Fruit fly (Drosophila melanogaster) whole organism, embryonic: Measurements from ENCODE around the gene CG6180.

ENCODE experiments used
- Awh ChIP-seq: fragments of 200-800 bp; sonication (Bioruptor generic); IDR thresholded peaks from 2 replicates; pipeline ENCODE4, ENCODE4 v1.3.6; 2022; ENCODE audit warnings: missing biosample characterization, missing genetic modification characterization
- CG10979 ChIP-seq: fragments of 200-800 bp; sonication (Bioruptor generic); optimal IDR thresholded peaks from 2 replicates; lab custom pipeline; 2018; ENCODE audit warnings: missing biosample characterization, mild to moderate bottlenecking, missing genetic modification characterization, moderate library complexity
- CG14014 ChIP-seq: fragments of 200-800 bp; sonication (Bioruptor generic); IDR thresholded peaks from 2 replicates; pipeline ENCODE4 v1.3.6; 2022; ENCODE audit warnings: missing biosample characterization, missing genetic modification characterization
- CG14710 ChIP-seq: fragments of 200-800 bp; sonication (Bioruptor generic); optimal IDR thresholded peaks from 3 replicates; lab custom pipeline; 2019; ENCODE audit warnings: missing biosample characterization, mild to moderate bottlenecking, missing genetic modification characterization, moderate library complexity
- CG17361 ChIP-seq: fragments of 200-800 bp; sonication (Bioruptor generic); IDR thresholded peaks from 3 replicates; pipeline ENCODE4 v1.3.6; 2022; ENCODE audit warnings: missing biosample characterization, missing genetic modification characterization
- CG2120 ChIP-seq: fragments of 200-800 bp; sonication (Bioruptor generic); optimal IDR thresholded peaks from 3 replicates; lab custom pipeline; 2016; ENCODE audit warnings: missing biosample characterization, missing genetic modification characterization
- CG31224 ChIP-seq: fragments of 200-800 bp; sonication (Bioruptor generic); IDR thresholded peaks from 2 replicates; pipeline ENCODE4 v1.3.6; 2022; ENCODE audit warnings: missing biosample characterization, missing genetic modification characterization
- CG32767 ChIP-seq: fragments of 200-800 bp; sonication (Bioruptor generic); IDR thresholded peaks from 2 replicates; pipeline ENCODE4 v1.3.6; 2022; ENCODE audit warnings: missing biosample characterization, missing genetic modification characterization
- CG3281 ChIP-seq: fragments of 200-800 bp; sonication (Bioruptor generic); optimal IDR thresholded peaks from 3 replicates; lab custom pipeline; 2017; ENCODE audit warnings: missing biosample characterization, mild to moderate bottlenecking, missing genetic modification characterization
- CG34376 ChIP-seq: fragments of 200-800 bp; sonication (Bioruptor generic); optimal IDR thresholded peaks from 2 replicates; lab custom pipeline; 2018; ENCODE audit warnings: missing biosample characterization, mild to moderate bottlenecking, missing genetic modification characterization
- CG7786 ChIP-seq: fragments of 200-800 bp; sonication (Bioruptor generic); optimal IDR thresholded peaks from 2 replicates; lab custom pipeline; 2016; ENCODE audit warnings: missing biosample characterization, missing genetic modification characterization
- CG7987 ChIP-seq: fragments of 200-800 bp; sonication (Bioruptor generic); optimal IDR thresholded peaks from 2 replicates; lab custom pipeline; 2018; ENCODE audit warnings: missing biosample characterization, mild to moderate bottlenecking, missing genetic modification characterization, moderate library complexity
- CG8924 ChIP-seq: fragments of 200-800 bp; optimal IDR thresholded peaks from 3 replicates; lab custom pipeline; 2019; ENCODE audit warnings: missing biosample characterization, mild to moderate bottlenecking, missing genetic modification characterization, moderate library complexity
- Camta ChIP-seq: fragments of 200-800 bp; sonication (Bioruptor generic); optimal IDR thresholded peaks from 2 replicates; lab custom pipeline; 2016; ENCODE audit warnings: missing biosample characterization, missing genetic modification characterization
- Fer3 ChIP-seq: fragments of 200-800 bp; sonication (Bioruptor generic); optimal IDR thresholded peaks from 2 replicates; lab custom pipeline; 2018; ENCODE audit warnings: missing biosample characterization, mild to moderate bottlenecking, missing genetic modification characterization, moderate library complexity
- HHEX ChIP-seq: fragments of 200-800 bp; sonication (Bioruptor generic); optimal IDR thresholded peaks from 3 replicates; lab custom pipeline; 2017; ENCODE audit warnings: missing biosample characterization, mild to moderate bottlenecking, missing genetic modification characterization, missing genetic modification reagents
- Hey ChIP-seq: fragments of 200-800 bp; sonication (Bioruptor generic); optimal IDR thresholded peaks from 3 replicates; lab custom pipeline; 2018; ENCODE audit warnings: missing biosample characterization, mild to moderate bottlenecking, missing genetic modification characterization
- Kr ChIP-seq: fragments of 200-800 bp; sonication (Bioruptor generic); optimal IDR thresholded peaks from 2 replicates; lab custom pipeline; 2017; ENCODE audit warnings: missing biosample characterization, mild to moderate bottlenecking, missing genetic modification characterization
- Meics ChIP-seq: fragments of 200-800 bp; sonication (Bioruptor generic); optimal IDR thresholded peaks from 2 replicates; lab custom pipeline; 2017; ENCODE audit warnings: missing biosample characterization, mild to moderate bottlenecking, missing genetic modification characterization
- NC2α ChIP-seq: fragments of 200-800 bp; sonication (Bioruptor generic); optimal IDR thresholded peaks from 2 replicates; lab custom pipeline; 2016; ENCODE audit warnings: missing biosample characterization, missing genetic modification characterization
- Nf-YC ChIP-seq: fragments of 200-800 bp; optimal IDR thresholded peaks from 3 replicates; lab custom pipeline; 2019; ENCODE audit warnings: missing biosample characterization, mild to moderate bottlenecking, missing genetic modification characterization, moderate library complexity
- Opbp ChIP-seq: fragments of 200-800 bp; sonication (Bioruptor generic); IDR thresholded peaks from 3 replicates; pipeline ENCODE4 v1.3.6; 2022; ENCODE audit warnings: missing biosample characterization, missing genetic modification characterization; ENCODE audit not compliant: partially characterized antibody
- Rfx ChIP-seq: fragments of 200-800 bp; sonication (Bioruptor generic); IDR thresholded peaks from 2 replicates; pipeline ENCODE4 v1.3.6; 2022; ENCODE audit warnings: missing biosample characterization, missing genetic modification characterization
- Rx ChIP-seq: fragments of 200-800 bp; sonication (Bioruptor generic); IDR thresholded peaks from 2 replicates; pipeline ENCODE4 v1.3.6; 2022; ENCODE audit warnings: missing biosample characterization, missing genetic modification characterization
- Sox102F ChIP-seq: fragments of 200-800 bp; sonication (Bioruptor generic); optimal IDR thresholded peaks from 2 replicates; lab custom pipeline; 2018; ENCODE audit warnings: missing biosample characterization, mild to moderate bottlenecking, missing genetic modification characterization, moderate library complexity
- TFAM ChIP-seq: fragments of 200-800 bp; sonication (Bioruptor generic); optimal IDR thresholded peaks from 2 replicates; lab custom pipeline; 2017; ENCODE audit warnings: missing biosample characterization, missing genetic modification characterization, inconsistent platforms
- Xrp1 ChIP-seq: fragments of 200-800 bp; sonication (Bioruptor generic); IDR thresholded peaks from 2 replicates; pipeline ENCODE4 v1.3.6; 2022; ENCODE audit warnings: missing biosample characterization, missing genetic modification characterization
- ab ChIP-seq: fragments of 200-800 bp; sonication (Bioruptor generic); optimal IDR thresholded peaks from 2 replicates; lab custom pipeline; 2016; ENCODE audit warnings: missing biosample characterization, missing genetic modification characterization
- br ChIP-seq: fragments of >200 bp; optimal IDR thresholded peaks from 2 replicates; lab custom pipeline; 2017
- bsh ChIP-seq, 2 experiments: fragments of 200-800 bp; sonication (Bioruptor generic); optimal IDR thresholded peaks; 2 replicates each; lab custom pipeline; 2017 to 2018; ENCODE audit warnings: mild to moderate bottlenecking in 2 of 2, missing biosample characterization in 2 of 2, missing genetic modification characterization in 2 of 2, moderate library complexity in 1 of 2
- caup ChIP-seq: fragments of 200-800 bp; sonication (Bioruptor generic); optimal IDR thresholded peaks from 3 replicates; lab custom pipeline; 2017; ENCODE audit warnings: missing biosample characterization, mild to moderate bottlenecking, missing genetic modification characterization, moderate library complexity; ENCODE audit not compliant: severe bottlenecking
- dan ChIP-seq: fragments of 200-800 bp; sonication (Bioruptor generic); IDR thresholded peaks from 2 replicates; pipeline ENCODE4 v1.3.6; 2022; ENCODE audit warnings: missing biosample characterization, missing genetic modification characterization
- danr ChIP-seq: fragments of 200-800 bp; sonication (Bioruptor generic); IDR thresholded peaks from 2 replicates; pipeline ENCODE4 v1.3.6; 2022; ENCODE audit warnings: missing biosample characterization, missing genetic modification characterization
- dysf ChIP-seq: fragments of 200-800 bp; sonication (Bioruptor generic); IDR thresholded peaks from 3 replicates; pipeline ENCODE4 v1.3.6; 2022; ENCODE audit warnings: missing biosample characterization, missing genetic modification characterization
- en ChIP-seq: fragments of 200-800 bp; sonication (Bioruptor generic); optimal IDR thresholded peaks from 2 replicates; lab custom pipeline; 2016; ENCODE audit warnings: missing biosample characterization, missing genetic modification characterization
- fru ChIP-seq: fragments of >200 bp; optimal IDR thresholded peaks from 2 replicates; lab custom pipeline; 2017
- gcm ChIP-seq: fragments of 200-800 bp; sonication (Bioruptor generic); optimal IDR thresholded peaks from 2 replicates; lab custom pipeline; 2019; ENCODE audit warnings: missing biosample characterization, mild to moderate bottlenecking, missing genetic modification characterization, moderate library complexity
- hbn ChIP-seq: fragments of 200-800 bp; sonication (Bioruptor generic); IDR thresholded peaks from 2 replicates; pipeline ENCODE4 v1.3.6; 2022; ENCODE audit warnings: missing biosample characterization, missing genetic modification characterization; ENCODE audit not compliant: partially characterized antibody
- hkb ChIP-seq, 2 experiments: fragments of 200-800 bp in 1 of 2; fragments of >200 bp in 1 of 2; sonication (Bioruptor generic) in 1 of 2; IDR thresholded peaks in 1 of 2; optimal IDR thresholded peaks in 1 of 2; 2 replicates each; pipeline versions ENCODE4 v1.3.6 to Lab custom; 2017 to 2022; ENCODE audit warnings: missing biosample characterization in 1 of 2, missing genetic modification characterization in 1 of 2
- jing ChIP-seq: fragments of 200-800 bp; sonication (Bioruptor generic); optimal IDR thresholded peaks from 2 replicates; lab custom pipeline; 2018; ENCODE audit warnings: missing biosample characterization, mild to moderate bottlenecking, missing genetic modification characterization
- kni ChIP-seq: fragments of 200-800 bp; sonication (Bioruptor generic); optimal IDR thresholded peaks from 3 replicates; lab custom pipeline; 2017; ENCODE audit warnings: mild to moderate bottlenecking, missing biosample characterization, missing genetic modification reagents, missing genetic modification characterization
- lab ChIP-seq: fragments of 200-800 bp; sonication (Bioruptor generic); optimal IDR thresholded peaks from 3 replicates; lab custom pipeline; 2017; ENCODE audit warnings: missing biosample characterization, missing genetic modification characterization, mild to moderate bottlenecking, moderate library complexity, missing genetic modification reagents
- nerfin-2 ChIP-seq: fragments of 200-800 bp; sonication (Bioruptor generic); IDR thresholded peaks from 2 replicates; pipeline ENCODE4 v1.3.6; 2022; ENCODE audit warnings: missing biosample characterization, missing genetic modification characterization; ENCODE audit not compliant: partially characterized antibody
- nmo ChIP-seq: fragments of 200-800 bp; sonication (Bioruptor generic); optimal IDR thresholded peaks from 2 replicates; lab custom pipeline; 2018; ENCODE audit warnings: missing biosample characterization, mild to moderate bottlenecking, missing genetic modification characterization, moderate library complexity
- rib ChIP-seq: fragments of 200-800 bp; sonication (Bioruptor generic); IDR thresholded peaks from 2 replicates; pipeline ENCODE4 v1.3.6; 2022; ENCODE audit warnings: missing biosample characterization, missing genetic modification characterization
- schlank ChIP-seq: fragments of 200-800 bp; sonication (Bioruptor generic); optimal IDR thresholded peaks from 2 replicates; lab custom pipeline; 2018; ENCODE audit warnings: missing biosample characterization, mild to moderate bottlenecking, missing genetic modification characterization
- slbo ChIP-seq: fragments of 200-800 bp; sonication (Bioruptor generic); IDR thresholded peaks from 2 replicates; pipeline ENCODE4 v1.3.6; 2022; ENCODE audit warnings: missing biosample characterization, missing genetic modification characterization
- sug ChIP-seq: fragments of 200-800 bp; optimal IDR thresholded peaks from 2 replicates; lab custom pipeline; 2019; ENCODE audit warnings: missing biosample characterization, mild to moderate bottlenecking, missing genetic modification characterization, moderate library complexity
- vvl ChIP-seq: fragments of 200-800 bp; sonication (Bioruptor generic); IDR thresholded peaks from 2 replicates; pipeline ENCODE4 v1.3.6; 2022; ENCODE audit warnings: missing biosample characterization, missing genetic modification characterization
- zen2 ChIP-seq: fragments of 200-800 bp; sonication (Bioruptor generic); IDR thresholded peaks from 3 replicates; pipeline ENCODE4 v1.3.6; 2022; ENCODE audit warnings: missing biosample characterization, missing genetic modification characterization; ENCODE audit not compliant: partially characterized antibody

Gene CG6180

DNA sequence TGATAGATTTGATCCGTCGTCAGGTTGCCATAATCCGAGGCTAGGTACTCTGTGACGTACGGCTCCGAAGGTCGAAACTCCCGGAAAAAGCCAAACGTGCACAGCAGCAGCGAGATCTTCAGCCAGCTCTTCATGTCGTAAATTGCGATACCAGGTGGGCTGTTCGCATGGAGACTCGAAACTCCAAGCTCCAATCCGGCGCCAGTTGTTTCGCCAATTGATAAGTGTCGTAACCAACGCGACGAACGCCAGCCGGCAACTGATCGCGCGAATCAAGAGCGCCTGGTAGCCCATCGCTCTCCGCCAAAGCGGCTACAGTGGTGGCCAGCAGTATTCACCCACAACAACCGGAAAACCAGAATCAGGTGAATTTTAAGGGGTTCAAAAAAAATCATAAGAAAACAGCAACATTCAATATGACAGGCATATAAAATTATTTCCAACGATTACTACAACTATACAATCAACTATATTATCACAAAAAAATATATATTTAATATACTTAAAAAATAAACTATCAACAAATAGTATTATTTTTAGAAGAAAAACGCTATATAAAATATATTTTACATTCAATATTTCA, 7.0 kb upstream of the CG6180 start, which contains the start of gene CG17036 (continued):
- TF ChIP-seq Nf-YC (tag; lab: Kevin White, UChicago): peak; percentile 28
- no peak for TF ChIP-seq Opbp
- no peak for TF ChIP-seq Awh (GFP tag; lab: Robert Waterston, UW)
- TF ChIP-seq dan (GFP tag; lab: Robert Waterston, UW): no peak
- TF ChIP-seq Sox102F (GFP tag; lab: Kevin White, UChicago): no peak
- TF ChIP-seq NC2α (GFP tag; lab: Kevin White, UChicago): no peak
- peak; percentile 52 for TF ChIP-seq CG3281
- TF ChIP-seq gcm (GFP tag; lab: Kevin White, UChicago): no peak
- no peak for TF ChIP-seq en (GFP tag; lab: Kevin White, UChicago)
- no peak for TF ChIP-seq Camta (GFP tag; lab: Kevin White, UChicago)
- TF ChIP-seq jing: no peak
- TF ChIP-seq Meics (GFP tag; lab: Kevin White, UChicago): peak; percentile 52
- TF ChIP-seq CG7987 (GFP tag; lab: Kevin White, UChicago): no peak
- 0 out of 2 replicates have a peak, but pooled peaks have one; percentile 8 for TF ChIP-seq Rx (GFP tag; lab: Robert Waterston, UW)
- peak; percentile 66 for TF ChIP-seq Rfx (GFP tag; lab: Robert Waterston, UW)
- no peak for TF ChIP-seq zen2 (GFP tag; lab: Robert Waterston, UW)
- TF ChIP-seq CG32767 (GFP tag; lab: Robert Waterston, UW): no peak
- TF ChIP-seq br (lab: Kevin White, UChicago): no peak
- peak; percentile 14; the same call in 1 of the 2 replicates for TF ChIP-seq vvl (GFP tag; lab: Robert Waterston, UW)
- TF ChIP-seq CG17361 (GFP tag; lab: Robert Waterston, UW): peak; percentile 48; the same call in 2 of the 3 replicates
- peak; percentile 48 for TF ChIP-seq HHEX (GFP tag; lab: Kevin White, UChicago)
- no peak for TF ChIP-seq schlank (tag; lab: Kevin White, UChicago)
- peak; percentile 4 for TF ChIP-seq Fer3 (tag; lab: Kevin White, UChicago)
- peak; percentile 30 for TF ChIP-seq CG34376
- TF ChIP-seq hbn: no peak
- no peak for TF ChIP-seq CG7786
- TF ChIP-seq CG14014 (GFP tag; lab: Robert Waterston, UW): peak; percentile 55
- TF ChIP-seq CG31224 (GFP tag; lab: Robert Waterston, UW): no peak; the same call in 1 of the 2 replicates
- TF ChIP-seq ab (GFP tag; lab: Kevin White, UChicago): no peak
- TF ChIP-seq danr: no peak
- peak; percentile 64 for TF ChIP-seq slbo (GFP tag; lab: Robert Waterston, UW)
- no peak for TF ChIP-seq nerfin-2 (GFP tag; lab: Robert Waterston, UW)
- peak; percentile 47 for TF ChIP-seq lab
- peak; percentile 18 for TF ChIP-seq sug (tag; lab: Kevin White, UChicago)
- TF ChIP-seq hkb (optimal IDR thresholded peaks at IDR 0.05; lab: Kevin White, UChicago): no peak
- 0 out of 2 replicates have a peak, but pooled peaks have one; percentile 17 for TF ChIP-seq hkb (GFP tag; IDR thresholded peaks at IDR 0.05; lab: Robert Waterston, UW)
- peak; percentile 43; the same call in 1 of the 3 replicates for TF ChIP-seq dysf (GFP tag; lab: Robert Waterston, UW)
- TF ChIP-seq rib: peak; percentile 26; the same call in 1 of the 2 replicates
- no peak for TF ChIP-seq CG8924 (tag; lab: Kevin White, UChicago)
- no peak for TF ChIP-seq Kr (GFP tag; lab: Kevin White, UChicago)
- no peak for TF ChIP-seq Xrp1 (GFP tag; lab: Robert Waterston, UW)
- TF ChIP-seq kni (GFP tag; lab: Kevin White, UChicago): no peak
- no peak for TF ChIP-seq CG14710 (tag; lab: Kevin White, UChicago)
- TF ChIP-seq Hey: no peak
- TF ChIP-seq bsh (GFP tag; optimal IDR thresholded peaks at IDR 0.05; lab: Kevin White, UChicago): no peak
- no peak for TF ChIP-seq TFAM
- peak; percentile 18 for TF ChIP-seq nmo (GFP tag; lab: Kevin White, UChicago)
- TF ChIP-seq CG2120 (GFP tag; lab: Kevin White, UChicago): peak; percentile 26
- peak; percentile 33 for TF ChIP-seq caup (GFP tag; lab: Kevin White, UChicago)
- TF ChIP-seq CG10979 (tag; lab: Kevin White, UChicago): no peak
- no peak for TF ChIP-seq fru (lab: Kevin White, UChicago)
